Fruit fly (Drosophila melanogaster) whole organism, prepupa: ENCODE measurements around the gene Hex-t2.

Source experiments
- Blimp-1 ChIP-seq: fragments of 200-800 bp; sonication (Bioruptor generic); optimal IDR thresholded peaks from 3 replicates; lab custom pipeline; 2017; ENCODE audit warnings: missing biosample characterization, missing genetic modification characterization, mild to moderate bottlenecking, moderate library complexity, missing genetic modification reagents
- CG11294 ChIP-seq: fragments of 200-800 bp; sonication (Bioruptor generic); IDR thresholded peaks from 2 replicates; pipeline ENCODE4 v1.3.6; 2022; ENCODE audit warnings: missing biosample characterization, missing genetic modification characterization
- CG34406 ChIP-seq: fragments of 200-800 bp; sonication (Bioruptor generic); optimal IDR thresholded peaks from 3 replicates; lab custom pipeline; 2016; ENCODE audit warnings: missing biosample characterization, missing genetic modification characterization
- CG6276 ChIP-seq: fragments of 200-800 bp; sonication (Bioruptor generic); optimal IDR thresholded peaks from 2 replicates; lab custom pipeline; 2017; ENCODE audit warnings: missing biosample characterization, mild to moderate bottlenecking, missing genetic modification characterization
- CG8632 ChIP-seq: fragments of 200-800 bp; sonication (Bioruptor generic); optimal IDR thresholded peaks from 3 replicates; lab custom pipeline; 2016; ENCODE audit warnings: missing biosample characterization, missing genetic modification characterization
- Eip75B ChIP-seq: fragments of 200-800 bp; sonication (Bioruptor generic); optimal IDR thresholded peaks from 3 replicates; lab custom pipeline; 2016; ENCODE audit warnings: missing biosample characterization, missing genetic modification characterization
- Ets96B ChIP-seq: fragments of 200-800 bp; optimal IDR thresholded peaks from 2 replicates; lab custom pipeline; 2019; ENCODE audit warnings: missing biosample characterization, mild to moderate bottlenecking, missing genetic modification characterization, moderate library complexity
- Sox14 ChIP-seq: fragments of 200-800 bp; sonication (Bioruptor generic); optimal IDR thresholded peaks from 3 replicates; lab custom pipeline; 2016; ENCODE audit warnings: missing biosample characterization, missing genetic modification characterization
- acj6 ChIP-seq: fragments of 200-800 bp; sonication (Bioruptor generic); optimal IDR thresholded peaks from 3 replicates; lab custom pipeline; 2016; ENCODE audit warnings: missing biosample characterization, missing genetic modification characterization
- dac ChIP-seq: fragments of 200-800 bp; sonication (Bioruptor generic); optimal IDR thresholded peaks from 2 replicates; lab custom pipeline; 2017; ENCODE audit warnings: missing biosample characterization, mild to moderate bottlenecking, missing genetic modification characterization
- pdm3 ChIP-seq: fragments of 200-800 bp; sonication (Bioruptor generic); optimal IDR thresholded peaks from 3 replicates; lab custom pipeline; 2016; ENCODE audit warnings: missing biosample characterization, missing genetic modification characterization
- topi ChIP-seq: fragments of 200-800 bp; sonication (Bioruptor generic); optimal IDR thresholded peaks from 3 replicates; lab custom pipeline; 2016; ENCODE audit warnings: missing biosample characterization, missing genetic modification characterization

DNA sequence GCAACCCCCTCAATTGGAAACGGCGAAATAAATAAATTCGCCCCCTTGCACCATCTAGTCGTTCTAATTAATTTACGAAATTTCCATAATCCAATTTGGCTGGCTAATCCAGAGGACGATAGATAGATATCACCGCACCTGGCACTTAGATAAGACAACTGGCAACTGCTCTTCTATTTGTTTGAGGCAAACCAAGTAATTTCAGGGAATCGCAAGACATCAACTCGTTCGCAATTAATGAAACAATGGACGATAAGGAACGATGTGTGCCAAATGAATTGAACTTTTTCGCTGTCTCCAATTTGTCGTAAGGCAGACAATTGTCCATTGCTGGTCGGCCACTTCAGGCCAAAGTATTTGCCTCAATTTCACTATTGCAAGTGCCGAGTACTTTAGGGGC is 14.7 kb downstream of the Hex-t2 start:
- TF ChIP-seq CG11294: no peak
- no peak for TF ChIP-seq Sox14 (GFP tag; lab: Kevin White, UChicago)
- no peak for TF ChIP-seq topi (GFP tag; lab: Kevin White, UChicago)
- TF ChIP-seq CG6276 (GFP tag; lab: Kevin White, UChicago): no peak
- no peak for TF ChIP-seq Blimp-1 (GFP tag; lab: Kevin White, UChicago)
- TF ChIP-seq dac (GFP tag; lab: Kevin White, UChicago): no peak
- no peak for TF ChIP-seq CG34406 (GFP tag; lab: Kevin White, UChicago)
- no peak for TF ChIP-seq Ets96B (tag; lab: Kevin White, UChicago)
- no peak for TF ChIP-seq pdm3 (GFP tag; lab: Kevin White, UChicago)
- TF ChIP-seq CG8632 (GFP tag; lab: Kevin White, UChicago): no peak
- no peak for TF ChIP-seq acj6 (GFP tag; lab: Kevin White, UChicago)
- TF ChIP-seq Eip75B (GFP tag; lab: Kevin White, UChicago): no peak
